Worm (Caenorhabditis elegans) whole organism, L2 larva: ENCODE data around the gene ZK228.3.

Source experiments
- C34F6.9 ChIP-seq: fragments of 150-350 bp; optimal IDR thresholded peaks from 2 replicates; lab custom pipeline; 2014; ENCODE audit warnings: missing biosample characterization, missing genetic modification characterization
- F13H6.1 ChIP-seq: sonication (generic microtip); optimal IDR thresholded peaks from 2 replicates; lab custom pipeline; 2016; ENCODE audit warnings: missing genetic modification characterization, missing compliant biosample characterization
- R02D3.7 ChIP-seq: fragments of 150-350 bp; optimal IDR thresholded peaks from 2 replicates; lab custom pipeline; 2014; ENCODE audit warnings: missing biosample characterization, missing genetic modification characterization
- Y55F3AM.14 ChIP-seq: fragments of 200-800 bp; sonication (Bioruptor generic); optimal IDR thresholded peaks from 2 replicates; lab custom pipeline; 2018; ENCODE audit warnings: mild to moderate bottlenecking, missing genetic modification characterization, missing compliant biosample characterization
- ZK546.5 ChIP-seq: sonication (generic microtip); optimal IDR thresholded peaks from 2 replicates; lab custom pipeline; 2017; ENCODE audit warnings: missing biosample characterization, missing genetic modification characterization
- aly-2 ChIP-seq: fragments of 150-350 bp; optimal IDR thresholded peaks from 2 replicates; lab custom pipeline; 2014; ENCODE audit warnings: missing biosample characterization, missing genetic modification characterization
- ama-1 ChIP-seq: fragments of 150-350 bp; optimal IDR thresholded peaks from 2 replicates; lab custom pipeline; 2018; ENCODE audit warnings: inconsistent platforms
- ceh-82 ChIP-seq: fragments of 150-350 bp; optimal IDR thresholded peaks from 2 replicates; lab custom pipeline; 2014; ENCODE audit warnings: missing biosample characterization, missing genetic modification characterization
- dmd-4 ChIP-seq: sonication (generic microtip); optimal IDR thresholded peaks from 2 replicates; lab custom pipeline; 2017; ENCODE audit warnings: missing biosample characterization, missing genetic modification characterization
- elt-1 ChIP-seq: fragments of 150-350 bp; optimal IDR thresholded peaks from 2 replicates; lab custom pipeline; 2014; ENCODE audit warnings: missing biosample characterization, missing genetic modification characterization
- elt-3 ChIP-seq: sonication (generic microtip); optimal IDR thresholded peaks from 2 replicates; lab custom pipeline; 2017; ENCODE audit warnings: missing biosample characterization, missing genetic modification characterization
- gmeb-1 ChIP-seq: fragments of 150-350 bp; optimal IDR thresholded peaks from 2 replicates; lab custom pipeline; 2014; ENCODE audit warnings: missing biosample characterization, missing genetic modification characterization
- lin-13 ChIP-seq: fragments of 150-350 bp; optimal IDR thresholded peaks from 2 replicates; lab custom pipeline; 2014; ENCODE audit warnings: missing biosample characterization, missing genetic modification reagents, missing genetic modification characterization
- lsy-2 ChIP-seq, 2 experiments: fragments of 150-350 bp in 1 of 2; sonication (generic microtip) in 1 of 2; optimal IDR thresholded peaks; 2 replicates each; lab custom pipeline; 2014 to 2017; ENCODE audit warnings: missing biosample characterization in 2 of 2, missing genetic modification characterization in 2 of 2
- mab-5 ChIP-seq: fragments of 150-350 bp; optimal IDR thresholded peaks from 2 replicates; lab custom pipeline; 2014; ENCODE audit warnings: missing biosample characterization, missing genetic modification characterization
- mbf-1 ChIP-seq: sonication (generic microtip); optimal IDR thresholded peaks from 2 replicates; lab custom pipeline; 2017; ENCODE audit warnings: missing biosample characterization, missing genetic modification characterization
- mdl-1 ChIP-seq, 2 experiments: fragments of 150-350 bp in 1 of 2; sonication (generic microtip) in 1 of 2; optimal IDR thresholded peaks; 2 replicates each; lab custom pipeline; 2017; ENCODE audit warnings: missing biosample characterization in 2 of 2, missing genetic modification characterization in 2 of 2
- nhr-10 ChIP-seq: sonication (generic microtip); optimal IDR thresholded peaks from 2 replicates; lab custom pipeline; 2017; ENCODE audit warnings: missing biosample characterization, missing genetic modification characterization
- nhr-11 ChIP-seq: fragments of 150-350 bp; optimal IDR thresholded peaks from 2 replicates; lab custom pipeline; 2014; ENCODE audit warnings: missing biosample characterization, missing genetic modification characterization
- nhr-12 ChIP-seq: fragments of 150-350 bp; optimal IDR thresholded peaks from 2 replicates; lab custom pipeline; 2014; ENCODE audit warnings: missing biosample characterization, missing genetic modification characterization
- nhr-129 ChIP-seq: fragments of 150-350 bp; optimal IDR thresholded peaks from 2 replicates; lab custom pipeline; 2014; ENCODE audit warnings: missing biosample characterization, missing genetic modification characterization
- nhr-21 ChIP-seq: fragments of 150-350 bp; optimal IDR thresholded peaks from 2 replicates; lab custom pipeline; 2014; ENCODE audit warnings: missing biosample characterization, missing genetic modification characterization
- nhr-23 ChIP-seq: fragments of 150-350 bp; optimal IDR thresholded peaks from 2 replicates; lab custom pipeline; 2014; ENCODE audit warnings: missing biosample characterization, missing genetic modification reagents, missing genetic modification characterization
- nhr-77 ChIP-seq: fragments of 150-350 bp; optimal IDR thresholded peaks from 2 replicates; lab custom pipeline; 2014; ENCODE audit warnings: missing biosample characterization, missing genetic modification characterization
- peb-1 ChIP-seq: fragments of 150-350 bp; optimal IDR thresholded peaks from 2 replicates; lab custom pipeline; 2014; ENCODE audit warnings: missing biosample characterization, missing genetic modification characterization
- sem-4 ChIP-seq: fragments of 150-350 bp; optimal IDR thresholded peaks from 2 replicates; lab custom pipeline; 2014; ENCODE audit warnings: missing biosample characterization, missing genetic modification reagents, missing genetic modification characterization
- skn-1 ChIP-seq: sonication (generic microtip); optimal IDR thresholded peaks from 2 replicates; lab custom pipeline; 2017; ENCODE audit warnings: missing biosample characterization, missing genetic modification characterization
- sma-9 ChIP-seq, 2 experiments: fragments of 150-350 bp in 1 of 2; sonication (generic microtip) in 1 of 2; optimal IDR thresholded peaks; 2 replicates each; lab custom pipeline; 2014 to 2016; ENCODE audit warnings: missing genetic modification characterization in 2 of 2, mild to moderate bottlenecking in 1 of 2, missing biosample characterization in 1 of 2, missing compliant biosample characterization in 1 of 2, missing genetic modification reagents in 1 of 2, moderate library complexity in 1 of 2
- snpc-4 ChIP-seq: fragments of 150-350 bp; optimal IDR thresholded peaks from 2 replicates; lab custom pipeline; 2014; ENCODE audit warnings: missing biosample characterization, missing genetic modification characterization
- unc-39 ChIP-seq: fragments of 150-350 bp; optimal IDR thresholded peaks from 2 replicates; lab custom pipeline; 2014; ENCODE audit warnings: missing biosample characterization, missing genetic modification characterization
- unc-55 ChIP-seq: fragments of 150-350 bp; sonication (generic microtip); optimal IDR thresholded peaks from 3 replicates; lab custom pipeline; 2014; ENCODE audit warnings: missing biosample characterization, missing genetic modification reagents, missing genetic modification characterization
- unc-62 ChIP-seq: fragments of 150-350 bp; optimal IDR thresholded peaks from 2 replicates; lab custom pipeline; 2014; ENCODE audit warnings: missing biosample characterization, missing genetic modification reagents, missing genetic modification characterization
- zag-1 ChIP-seq: fragments of 150-350 bp; optimal IDR thresholded peaks from 2 replicates; lab custom pipeline; 2014; ENCODE audit warnings: missing biosample characterization, missing genetic modification characterization
- ztf-1 ChIP-seq: fragments of 200-800 bp; sonication (Bioruptor generic); conservative IDR thresholded peaks from 2 replicates; pipeline ENCODE4 v1.3.6; 2022; ENCODE audit warnings: missing genetic modification characterization, missing compliant biosample characterization
- ztf-11 ChIP-seq: sonication (generic microtip); optimal IDR thresholded peaks from 2 replicates; lab custom pipeline; 2017; ENCODE audit warnings: missing biosample characterization, missing genetic modification characterization

Gene ZK228.3

DNA sequence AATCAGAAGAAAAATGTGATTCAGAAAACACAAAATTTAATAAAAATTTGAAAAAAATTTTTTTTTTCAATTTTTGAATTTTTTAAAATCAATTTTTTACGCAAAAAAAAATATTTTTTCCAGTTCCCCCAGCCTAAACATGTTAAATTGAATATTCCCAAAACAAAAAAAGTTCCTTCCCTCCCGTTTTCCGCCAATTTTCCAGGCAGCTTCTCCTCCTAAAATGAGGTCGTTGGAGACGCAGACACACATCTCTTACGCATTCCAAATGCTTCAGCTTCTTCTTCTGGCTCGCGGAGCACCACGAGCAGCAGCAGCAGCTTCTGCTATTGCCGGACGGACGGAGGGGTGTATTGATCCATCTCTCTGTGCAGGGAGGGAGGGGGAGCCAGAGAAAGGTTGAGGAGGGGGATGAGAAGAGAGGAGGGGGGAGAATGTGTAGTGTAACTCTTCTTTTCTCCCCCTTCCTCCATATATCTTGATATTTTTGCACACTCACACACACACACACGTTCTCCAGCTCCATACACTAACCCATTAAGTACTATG, 29.3 kb upstream of the ZK228.3 start:
- peak; percentile 31 for TF ChIP-seq unc-39 (tag; lab: Kevin White, UChicago)
- peak in 1 of 2 experiments; percentile 64 for TF ChIP-seq lsy-2 (tag; optimal IDR thresholded peaks at IDR 0.05; lab: Kevin White, UChicago)
- TF ChIP-seq nhr-129 (tag; lab: Kevin White, UChicago) = peak; percentile 52
- TF ChIP-seq mdl-1 (tag; optimal IDR thresholded peaks at IDR 0.05; lab: Kevin White, UChicago) = peak in 1 of 2 experiments; percentile 55
- peak; percentile 67 for TF ChIP-seq zag-1 (tag; lab: Kevin White, UChicago)
- peak; percentile 6 for TF ChIP-seq F13H6.1 (tag; lab: Kevin White, UChicago)
- TF ChIP-seq sma-9 (GFP tag; optimal IDR thresholded peaks at IDR 0.05; lab: Kevin White, UChicago) = no peak
- TF ChIP-seq sma-9 (tag; optimal IDR thresholded peaks at IDR 0.05; lab: Kevin White, UChicago) = no peak
- peak; percentile 69 for TF ChIP-seq C34F6.9 (tag; lab: Kevin White, UChicago)
- TF ChIP-seq R02D3.7 (tag; lab: Kevin White, UChicago) = no peak
- peak; percentile 76 for TF ChIP-seq unc-55
- TF ChIP-seq snpc-4 (tag; lab: Kevin White, UChicago) = peak; percentile 62

DNA sequence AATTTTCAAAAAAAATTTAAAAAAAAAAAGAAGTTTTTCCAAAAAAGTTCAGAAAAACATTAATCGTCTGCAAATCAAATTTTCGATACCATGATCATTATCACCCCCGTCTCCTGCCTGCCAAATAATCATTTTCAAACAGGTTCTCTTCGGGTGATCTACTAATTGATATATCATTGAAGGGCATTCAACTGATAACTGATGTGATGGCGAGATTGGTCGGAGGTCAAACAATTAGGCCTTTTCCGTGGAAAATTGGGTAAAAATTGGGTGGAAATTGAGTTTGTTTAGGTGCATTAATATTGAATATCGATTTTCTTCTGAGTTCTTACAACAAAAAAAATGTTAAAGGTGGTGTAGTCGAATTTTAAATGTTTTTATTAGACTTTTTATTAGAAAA, 26.1 kb upstream of the ZK228.3 start, which contains the start of gene Y51A2D.18:
Gene Y51A2D.18, minus strand, starts transcription at position 101 of the 400 bp plus-strand sequence.
- TF ChIP-seq ztf-11 (tag; lab: Kevin White, UChicago) (no peak), lin-13 (no peak), nhr-12 (no peak), nhr-10 (tag; lab: Kevin White, UChicago) (no peak), mdl-1 (tag; optimal IDR thresholded peaks at IDR 0.05; lab: Kevin White, UChicago) (no peak), F13H6.1 (tag; lab: Kevin White, UChicago) (no peak), elt-1 (tag; lab: Kevin White, UChicago) (no peak), mab-5 (no peak), nhr-21 (tag; lab: Kevin White, UChicago) (no peak), ZK546.5 (tag; lab: Kevin White, UChicago) (no peak), unc-39 (tag; lab: Kevin White, UChicago) (no peak), zag-1 (tag; lab: Kevin White, UChicago) (no peak), R02D3.7 (tag; lab: Kevin White, UChicago) (no peak), C34F6.9 (tag; lab: Kevin White, UChicago) (no peak), skn-1 (tag; lab: Kevin White, UChicago) (no peak)

DNA sequence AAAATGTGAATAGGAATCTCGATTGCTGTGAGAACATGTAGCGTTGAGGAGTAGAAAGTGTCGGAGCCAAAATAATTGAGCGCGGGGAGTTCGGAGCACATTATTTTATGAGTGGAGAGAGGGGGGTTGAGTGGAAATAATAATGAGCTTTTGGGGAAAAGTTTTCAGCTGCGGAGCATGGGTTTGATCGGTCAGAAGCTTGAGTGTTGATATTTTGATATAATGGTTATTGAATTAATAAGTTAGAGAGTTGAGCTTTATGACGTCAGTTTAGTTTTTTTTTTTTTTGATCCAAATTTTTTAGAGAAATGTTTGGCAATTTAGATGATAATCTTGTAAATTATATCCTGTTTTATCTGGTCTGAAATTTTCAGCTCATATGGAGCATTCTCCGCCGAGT, 19.2 kb upstream of the ZK228.3 start, which contains the start of gene srh-178:
Gene srh-178, minus strand, starts transcription at position 101 of the 400 bp plus-strand sequence.
- TF ChIP-seq unc-62 (GFP tag; lab: Kevin White, UChicago) = no peak
- no peak for TF ChIP-seq mbf-1 (tag; lab: Kevin White, UChicago)
- no peak for TF ChIP-seq peb-1
- no peak for TF ChIP-seq lsy-2 (tag; optimal IDR thresholded peaks at IDR 0.05; lab: Kevin White, UChicago)
- no peak for TF ChIP-seq ZK546.5 (tag; lab: Kevin White, UChicago)
- no peak for TF ChIP-seq snpc-4 (tag; lab: Kevin White, UChicago)
- TF ChIP-seq nhr-23 = no peak
- TF ChIP-seq C34F6.9 (tag; lab: Kevin White, UChicago) = no peak
- TF ChIP-seq dmd-4 (tag; lab: Kevin White, UChicago) = no peak
- no peak for TF ChIP-seq sem-4 (tag; lab: Kevin White, UChicago)
- TF ChIP-seq mdl-1 (tag; optimal IDR thresholded peaks at IDR 0.05; lab: Kevin White, UChicago) = no peak
- TF ChIP-seq skn-1 (tag; lab: Kevin White, UChicago) = no peak
- no peak for TF ChIP-seq unc-39 (tag; lab: Kevin White, UChicago)
- no peak for TF ChIP-seq Y55F3AM.14 (GFP tag; lab: Kevin White, UChicago)
- TF ChIP-seq ztf-1 (GFP tag; lab: Robert Waterston, UW) = no peak

DNA sequence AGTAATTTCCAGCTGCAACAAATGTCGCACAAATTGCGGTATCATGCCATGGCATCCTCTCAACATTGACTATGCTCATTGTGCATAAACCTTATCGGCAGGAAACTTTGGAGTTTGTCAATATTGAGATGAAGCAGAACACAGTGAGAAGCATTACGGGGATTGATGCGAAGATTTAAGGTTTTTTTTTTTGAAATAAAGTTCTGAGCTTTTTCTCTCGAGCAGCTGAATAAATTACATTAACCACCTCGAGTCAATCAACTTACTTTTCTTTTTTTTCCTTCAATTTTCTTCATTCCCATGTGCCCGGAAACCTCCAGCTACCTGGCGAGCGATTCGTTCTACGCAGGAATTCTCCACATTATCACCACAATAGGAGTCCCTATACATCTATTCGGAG, 15.0 kb upstream of the ZK228.3 start, which contains the start of gene srh-179:
Gene srh-179, plus strand, starts transcription at position 301 of the 400 bp plus-strand sequence.
- TF ChIP-seq nhr-10 (tag; lab: Kevin White, UChicago) (no peak), mab-5 (no peak), ztf-11 (tag; lab: Kevin White, UChicago) (no peak), elt-3 (no peak), ceh-82 (no peak), nhr-11 (tag; lab: Kevin White, UChicago) (no peak), peb-1 (no peak), R02D3.7 (tag; lab: Kevin White, UChicago) (no peak), zag-1 (tag; lab: Kevin White, UChicago) (no peak), sem-4 (tag; lab: Kevin White, UChicago) (no peak), unc-55 (no peak), F13H6.1 (tag; lab: Kevin White, UChicago) (no peak), unc-62 (GFP tag; lab: Kevin White, UChicago) (no peak), nhr-77 (no peak), gmeb-1 (no peak), ama-1 (lab: Kevin White, UChicago) (no peak), aly-2 (tag; lab: Kevin White, UChicago) (no peak), elt-1 (tag; lab: Kevin White, UChicago) (no peak)
